Worm (Caenorhabditis elegans): Measurements from ENCODE around the gene flp-8.

flp-8 gene

DNA sequence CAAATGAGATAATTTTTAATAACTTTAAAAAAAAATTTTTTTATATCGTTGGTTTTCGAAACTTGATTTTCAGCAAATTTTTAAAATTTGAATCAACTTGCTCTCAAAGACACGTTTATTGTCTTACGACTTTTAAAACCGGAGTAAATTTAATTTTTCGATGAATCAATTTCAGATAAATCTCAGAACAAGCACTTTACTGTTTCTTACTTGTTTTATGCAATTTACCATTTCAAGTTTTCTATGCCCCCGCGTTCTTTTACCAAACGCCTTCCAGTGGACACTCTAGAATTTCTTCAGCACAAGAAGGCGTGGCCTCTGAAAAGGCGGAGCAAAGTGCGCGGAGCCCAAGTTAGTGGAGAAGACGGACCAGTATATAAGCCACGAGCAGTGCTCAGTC lies at the start of gene flp-8:
Gene flp-8, plus strand, starts transcription at position 301 of the 400 bp plus-strand sequence.
- TF ChIP-seq lin-11 (tag; optimal IDR thresholded peaks at IDR 0.05) (no peak), nhr-129 (tag; optimal IDR thresholded peaks at IDR 0.05) (no peak), blmp-1 (tag; optimal IDR thresholded peaks at IDR 0.05; ENCODE audit: insufficient read depth) (no peak), zag-1 (tag; optimal IDR thresholded peaks at IDR 0.05) (no peak), unc-39 (tag; optimal IDR thresholded peaks at IDR 0.05) (no peak)

DNA sequence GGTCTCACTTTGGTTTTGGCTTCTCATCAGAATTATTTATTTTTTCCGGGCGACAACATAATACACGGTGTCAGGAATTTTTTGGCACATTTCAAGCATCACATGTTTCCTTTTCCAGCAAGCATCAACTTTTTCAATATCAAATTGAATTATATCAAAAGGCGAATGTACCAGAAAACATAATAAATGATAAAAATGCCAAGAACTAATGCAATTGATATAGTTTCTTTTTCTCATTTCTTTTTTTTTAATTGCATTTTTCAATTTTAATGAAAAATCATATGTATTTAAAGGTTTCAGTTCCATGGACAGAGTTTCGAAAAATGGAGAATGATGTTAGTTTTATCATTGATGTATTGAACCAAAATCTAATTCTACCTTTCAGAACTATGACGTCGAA lies 49.7 kb upstream of the flp-8 start, which contains the start of gene dpf-2:
Gene dpf-2, plus strand, starts transcription at position 301 of the 400 bp plus-strand sequence.
- TF ChIP-seq ztf-11 (tag; optimal IDR thresholded peaks at IDR 0.05) (no peak), nhr-77 (tag; optimal IDR thresholded peaks at IDR 0.05) (no peak), elt-1 (tag; optimal IDR thresholded peaks at IDR 0.05) (no peak)

DNA sequence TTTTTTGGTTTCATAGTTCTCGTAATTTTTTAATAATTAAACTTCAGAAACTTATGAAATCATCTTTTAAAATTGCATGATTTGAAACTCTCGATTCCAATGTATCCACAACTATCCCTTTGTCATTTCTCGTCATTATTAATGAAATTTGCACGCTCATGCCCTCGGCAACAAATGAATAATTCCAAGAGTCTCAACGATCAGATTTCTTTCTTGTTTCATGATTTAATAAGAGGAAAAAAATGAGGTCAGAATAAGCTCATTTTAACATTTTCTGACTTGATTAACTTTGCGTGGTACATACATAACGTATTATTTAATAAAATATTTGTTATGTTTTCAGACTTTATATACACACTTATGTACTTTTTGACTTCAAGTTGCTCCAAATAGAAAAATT lies 42.9 kb upstream of the flp-8 start:
- peak; percentile 2 for TF ChIP-seq sma-9 (GFP tag; optimal IDR thresholded peaks at IDR 0.05)
- TF ChIP-seq sma-9 (tag; optimal IDR thresholded peaks at IDR 0.05), result no peak
- TF ChIP-seq lin-13 (GFP tag; optimal IDR thresholded peaks at IDR 0.05), result no peak
- no peak for TF ChIP-seq dmd-4 (tag; optimal IDR thresholded peaks at IDR 0.05)
- TF ChIP-seq unc-62 (GFP tag; optimal IDR thresholded peaks at IDR 0.05), result no peak
- TF ChIP-seq lin-11 (tag; optimal IDR thresholded peaks at IDR 0.05), result no peak

DNA sequence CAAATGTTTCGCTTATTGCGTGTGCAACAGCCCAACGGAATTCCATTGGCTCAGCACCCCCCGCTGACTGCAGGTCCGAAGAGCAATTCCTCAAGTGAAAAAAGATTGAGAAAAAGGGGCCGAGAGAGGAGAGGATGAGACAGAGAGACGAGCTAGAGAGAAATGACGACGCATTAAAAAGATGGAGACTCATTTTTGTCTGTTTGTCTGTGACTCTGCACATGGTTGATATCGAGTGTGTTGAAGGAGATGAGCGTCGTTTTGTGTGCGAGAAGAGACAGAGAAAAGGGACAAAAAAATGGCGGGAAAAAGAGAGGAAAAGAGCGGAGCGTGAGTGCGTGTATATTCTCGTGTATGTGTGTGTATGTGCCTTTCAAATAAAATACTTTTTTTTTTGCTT lies 40.2 kb upstream of the flp-8 start:
- TF ChIP-seq lin-39 (tag; optimal IDR thresholded peaks at IDR 0.05), result peak; percentile 50
- peak; percentile 5 for TF ChIP-seq unc-62 (GFP tag; optimal IDR thresholded peaks at IDR 0.05)
- peak; percentile 3 for TF ChIP-seq unc-39 (tag; optimal IDR thresholded peaks at IDR 0.05)
- TF ChIP-seq nhr-11 (tag; optimal IDR thresholded peaks at IDR 0.05), result no peak
- TF ChIP-seq mdl-1 (tag; optimal IDR thresholded peaks at IDR 0.05), result peak; percentile 74 to 93
- peak; percentile 96 for TF ChIP-seq zag-1 (tag; optimal IDR thresholded peaks at IDR 0.05)
- TF ChIP-seq aly-2 (tag; optimal IDR thresholded peaks at IDR 0.05), result no peak
- TF ChIP-seq ceh-16 (tag; optimal IDR thresholded peaks at IDR 0.05), result no peak
- TF ChIP-seq C34F6.9 (tag; optimal IDR thresholded peaks at IDR 0.05), result peak; percentile 98
- no peak for TF ChIP-seq nhr-12 (tag; optimal IDR thresholded peaks at IDR 0.05)
- TF ChIP-seq sem-4 (tag; optimal IDR thresholded peaks at IDR 0.05), result peak; percentile 87
- TF ChIP-seq lin-11 (tag; optimal IDR thresholded peaks at IDR 0.05), result peak; percentile 85
- peak; percentile 24 for TF ChIP-seq skn-1 (tag; optimal IDR thresholded peaks at IDR 0.05)
- peak; percentile 94 for TF ChIP-seq F13H6.1 (tag; optimal IDR thresholded peaks at IDR 0.05)
- TF ChIP-seq ztf-4 (tag; optimal IDR thresholded peaks at IDR 0.05), result peak; percentile 78
- TF ChIP-seq ZK546.5 (tag; optimal IDR thresholded peaks at IDR 0.05), result peak; percentile 5
- peak; percentile 39 for TF ChIP-seq ama-1 (optimal IDR thresholded peaks at IDR 0.05)
- TF ChIP-seq egl-27 (tag; optimal IDR thresholded peaks at IDR 0.05), result peak; percentile 96
- TF ChIP-seq nhr-129 (tag; optimal IDR thresholded peaks at IDR 0.05), result peak; percentile 98
- peak; percentile 93 for TF ChIP-seq crh-2 (tag; optimal IDR thresholded peaks at IDR 0.05)
- no peak for TF ChIP-seq mbf-1 (tag; optimal IDR thresholded peaks at IDR 0.05)
- peak; percentile 94 for TF ChIP-seq unc-55 (GFP tag; optimal IDR thresholded peaks at IDR 0.05)
- TF ChIP-seq blmp-1 (tag; optimal IDR thresholded peaks at IDR 0.05; ENCODE audit: insufficient read depth), result no peak
- peak; percentile 52 for TF ChIP-seq sma-3 (GFP tag; optimal IDR thresholded peaks at IDR 0.05)
- TF ChIP-seq nhr-25 (tag; optimal IDR thresholded peaks at IDR 0.05), result peak; percentile 37
- TF ChIP-seq nhr-21 (tag; optimal IDR thresholded peaks at IDR 0.05), result peak; percentile 44
- TF ChIP-seq snpc-4 (tag; optimal IDR thresholded peaks at IDR 0.05), result peak; percentile 57
- peak; percentile 81 for TF ChIP-seq Y55F3AM.14 (GFP tag; optimal IDR thresholded peaks at IDR 0.05)
- TF ChIP-seq nhr-23 (tag; optimal IDR thresholded peaks at IDR 0.05), result no peak
- no peak for TF ChIP-seq nhr-237 (tag; optimal IDR thresholded peaks at IDR 0.05)
- TF ChIP-seq mab-5 (tag; optimal IDR thresholded peaks at IDR 0.05), result peak; percentile 89
- TF ChIP-seq dmd-4 (tag; optimal IDR thresholded peaks at IDR 0.05), result peak; percentile 42
- TF ChIP-seq gmeb-1 (tag; optimal IDR thresholded peaks at IDR 0.05), result peak; percentile 54
- TF ChIP-seq lsy-2 (tag; optimal IDR thresholded peaks at IDR 0.05), result peak; percentile 43 to 89
- peak; percentile 97 for TF ChIP-seq fos-1 (tag; optimal IDR thresholded peaks at IDR 0.05)
- TF ChIP-seq nhr-77 (tag; optimal IDR thresholded peaks at IDR 0.05), result no peak
- peak; percentile 90 for TF ChIP-seq lin-13 (GFP tag; optimal IDR thresholded peaks at IDR 0.05)
- peak; percentile 51 for TF ChIP-seq ceh-82 (tag; optimal IDR thresholded peaks at IDR 0.05)
- TF ChIP-seq sma-9 (GFP tag; optimal IDR thresholded peaks at IDR 0.05), result peak; percentile 93
- no peak for TF ChIP-seq sma-9 (tag; optimal IDR thresholded peaks at IDR 0.05)
- TF ChIP-seq R02D3.7 (tag; optimal IDR thresholded peaks at IDR 0.05), result no peak
- TF ChIP-seq elt-1 (tag; optimal IDR thresholded peaks at IDR 0.05), result no peak
- peak; percentile 87 for TF ChIP-seq nhr-6 (tag; optimal IDR thresholded peaks at IDR 0.05)

Data from whole organism, L2 larva.